Fruit fly (Drosophila melanogaster) whole organism, adult: Measurements from ENCODE around the gene CG31760.

ENCODE experiments used
- CG11617 ChIP-seq: fragments of 200-800 bp; sonication (Bioruptor generic); optimal IDR thresholded peaks from 2 replicates; lab custom pipeline; 2017; ENCODE audit warnings: mild to moderate bottlenecking, missing biosample characterization, missing genetic modification reagents, missing genetic modification characterization
- CG12768 ChIP-seq: fragments of 200-800 bp; sonication (Bioruptor generic); optimal IDR thresholded peaks from 2 replicates; lab custom pipeline; 2017; ENCODE audit warnings: missing biosample characterization, missing genetic modification characterization, mild to moderate bottlenecking, moderate library complexity, missing genetic modification reagents
- CG14711 ChIP-seq: fragments of 200-800 bp; sonication (Bioruptor generic); optimal IDR thresholded peaks from 2 replicates; lab custom pipeline; 2018; ENCODE audit warnings: missing biosample characterization, mild to moderate bottlenecking, missing genetic modification characterization, moderate library complexity
- CG1620 ChIP-seq: fragments of 200-800 bp; sonication (Bioruptor generic); optimal IDR thresholded peaks from 2 replicates; lab custom pipeline; 2016; ENCODE audit warnings: missing biosample characterization, missing genetic modification characterization
- CG33017 ChIP-seq: fragments of 200-800 bp; sonication (Bioruptor generic); optimal IDR thresholded peaks from 2 replicates; lab custom pipeline; 2018; ENCODE audit warnings: missing biosample characterization, mild to moderate bottlenecking, missing genetic modification characterization, moderate library complexity
- CG5204 ChIP-seq: fragments of 200-800 bp; sonication (Bioruptor generic); optimal IDR thresholded peaks from 2 replicates; lab custom pipeline; 2016; ENCODE audit warnings: missing biosample characterization, missing genetic modification characterization
- CG7045 ChIP-seq: fragments of 200-800 bp; sonication (Bioruptor generic); optimal IDR thresholded peaks from 2 replicates; lab custom pipeline; 2017; ENCODE audit warnings: missing biosample characterization, mild to moderate bottlenecking, missing genetic modification characterization
- CG7101 ChIP-seq: fragments of 200-800 bp; sonication (Bioruptor generic); optimal IDR thresholded peaks from 2 replicates; lab custom pipeline; 2018; ENCODE audit warnings: missing biosample characterization, mild to moderate bottlenecking, missing genetic modification characterization, moderate library complexity
- Clk ChIP-seq: fragments of 200-800 bp; sonication (Bioruptor generic); optimal IDR thresholded peaks from 2 replicates; lab custom pipeline; 2017; ENCODE audit warnings: missing biosample characterization, missing genetic modification characterization
- Crg-1 ChIP-seq: fragments of 200-800 bp; sonication (Bioruptor generic); optimal IDR thresholded peaks from 2 replicates; lab custom pipeline; 2016; ENCODE audit warnings: missing biosample characterization, missing genetic modification characterization
- Hr96 ChIP-seq: fragments of 200-800 bp; sonication (Bioruptor generic); optimal IDR thresholded peaks from 2 replicates; lab custom pipeline; 2016; ENCODE audit warnings: missing biosample characterization, missing genetic modification characterization
- Mnt ChIP-seq: fragments of 200-800 bp; sonication (Bioruptor generic); optimal IDR thresholded peaks from 2 replicates; lab custom pipeline; 2016; ENCODE audit warnings: missing biosample characterization, mild to moderate bottlenecking, missing genetic modification characterization
- bab1 ChIP-seq: fragments of 200-800 bp; sonication (Bioruptor generic); optimal IDR thresholded peaks from 3 replicates; lab custom pipeline; 2019; ENCODE audit warnings: missing biosample characterization, mild to moderate bottlenecking, missing genetic modification characterization, moderate library complexity
- cic ChIP-seq: fragments of 200-800 bp; sonication (Bioruptor generic); optimal IDR thresholded peaks from 2 replicates; lab custom pipeline; 2017; ENCODE audit warnings: missing biosample characterization, mild to moderate bottlenecking, missing genetic modification characterization, moderate library complexity
- cnc ChIP-seq, 2 experiments: fragments of >200 bp; optimal IDR thresholded peaks; 2 replicates each; lab custom pipeline; 2017
- kay ChIP-seq: fragments of 200-800 bp; sonication (Bioruptor generic); peaks from one replicate; lab custom pipeline; 2016; ENCODE audit warnings: missing biosample characterization, missing genetic modification characterization, borderline replicate concordance
- ovo ChIP-seq: fragments of 200-800 bp; sonication (Bioruptor generic); optimal IDR thresholded peaks from 2 replicates; lab custom pipeline; 2016; ENCODE audit warnings: missing biosample characterization, missing genetic modification characterization
- pad ChIP-seq: fragments of 200-800 bp; sonication (Bioruptor generic); optimal IDR thresholded peaks from 3 replicates; lab custom pipeline; 2017; ENCODE audit warnings: missing biosample characterization, missing genetic modification characterization, mild to moderate bottlenecking, moderate library complexity, missing genetic modification reagents
- tj ChIP-seq: fragments of 200-800 bp; sonication (Bioruptor generic); optimal IDR thresholded peaks from 3 replicates; lab custom pipeline; 2017; ENCODE audit warnings: missing biosample characterization, mild to moderate bottlenecking, missing genetic modification characterization, moderate library complexity
- toe ChIP-seq: fragments of 200-800 bp; sonication (Bioruptor generic); optimal IDR thresholded peaks from 2 replicates; lab custom pipeline; 2016; ENCODE audit warnings: missing biosample characterization, missing genetic modification characterization

CG31760 gene

dm6 chr2L:12172536-12173234 is 30.1 kb downstream of the CG31760 start, which contains the start of the genes CG6583 and crok:
Gene CG6583, minus strand, starts transcription at chr2L:12172586.
Gene crok, plus strand, starts transcription at chr2L:12172981.
- TF ChIP-seq cic (GFP tag; lab: Kevin White, UChicago) (no peak), CG1620 (no peak), CG5204 (GFP tag; lab: Kevin White, UChicago) (no peak), Crg-1 (no peak), Mnt (GFP tag; lab: Kevin White, UChicago) (no peak), CG14711 (no peak), CG11617 (no peak), toe (GFP tag; lab: Kevin White, UChicago) (no peak), ovo (no peak), CG7101 (tag; lab: Kevin White, UChicago) (no peak), pad (GFP tag; lab: Kevin White, UChicago) (no peak), CG33017 (tag; lab: Kevin White, UChicago) (no peak), cnc (optimal IDR thresholded peaks at IDR 0.05; lab: Kevin White, UChicago) (no peak), bab1 (GFP tag; lab: Kevin White, UChicago) (no peak), CG12768 (GFP tag; lab: Kevin White, UChicago) (no peak), Hr96 (no peak), tj (GFP tag; lab: Kevin White, UChicago) (no peak), kay (no peak)

dm6 chr2L:12174493-12175129 is 32.0 kb downstream of the CG31760 start, which contains the start of gene bru1:
Gene bru1, plus strand, starts transcription at chr2L:12175004.
- TF ChIP-seq ovo (no peak), CG5204 (GFP tag; lab: Kevin White, UChicago) (no peak), cnc (optimal IDR thresholded peaks at IDR 0.05; lab: Kevin White, UChicago) (no peak), tj (GFP tag; lab: Kevin White, UChicago) (no peak)

dm6 chr2L:12177621-12178020 is 35.0 kb downstream of the CG31760 start, which contains the start of gene atilla:
Gene atilla, minus strand, starts transcription at chr2L:12177886.
- TF ChIP-seq Mnt (GFP tag; lab: Kevin White, UChicago) (no peak), ovo (no peak), toe (GFP tag; lab: Kevin White, UChicago) (no peak), Hr96 (no peak), Crg-1 (no peak), tj (GFP tag; lab: Kevin White, UChicago) (no peak), cic (GFP tag; lab: Kevin White, UChicago) (no peak), Clk (GFP tag; lab: Kevin White, UChicago) (no peak), pad (GFP tag; lab: Kevin White, UChicago) (no peak), CG33017 (tag; lab: Kevin White, UChicago) (no peak), CG5204 (GFP tag; lab: Kevin White, UChicago) (no peak), cnc (optimal IDR thresholded peaks at IDR 0.05; lab: Kevin White, UChicago) (no peak), CG12768 (GFP tag; lab: Kevin White, UChicago) (no peak), kay (no peak)

dm6 chr2L:12192978-12193377 is 50.4 kb downstream of the CG31760 start:
- TF ChIP-seq ovo (no peak), CG33017 (tag; lab: Kevin White, UChicago) (no peak), CG7101 (tag; lab: Kevin White, UChicago) (no peak), toe (GFP tag; lab: Kevin White, UChicago) (no peak), CG11617 (no peak), Mnt (GFP tag; lab: Kevin White, UChicago) (no peak), CG1620 (no peak), CG12768 (GFP tag; lab: Kevin White, UChicago) (no peak), pad (GFP tag; lab: Kevin White, UChicago) (no peak), CG5204 (GFP tag; lab: Kevin White, UChicago) (no peak), Crg-1 (no peak), tj (GFP tag; lab: Kevin White, UChicago) (no peak), CG7045 (GFP tag; lab: Kevin White, UChicago) (no peak), CG14711 (no peak)

dm6 chr2L:12194858-12195257 is 52.3 kb downstream of the CG31760 start:
- TF ChIP-seq pad (GFP tag; lab: Kevin White, UChicago) (no peak), Clk (GFP tag; lab: Kevin White, UChicago) (no peak), Hr96 (no peak), Mnt (GFP tag; lab: Kevin White, UChicago) (no peak), cnc (optimal IDR thresholded peaks at IDR 0.05; lab: Kevin White, UChicago) (no peak), bab1 (GFP tag; lab: Kevin White, UChicago) (no peak), CG11617 (no peak), cic (GFP tag; lab: Kevin White, UChicago) (no peak), CG12768 (GFP tag; lab: Kevin White, UChicago) (no peak), ovo (no peak), toe (GFP tag; lab: Kevin White, UChicago) (no peak), Crg-1 (no peak), CG5204 (GFP tag; lab: Kevin White, UChicago) (no peak), CG7045 (GFP tag; lab: Kevin White, UChicago) (no peak), tj (GFP tag; lab: Kevin White, UChicago) (no peak), CG33017 (tag; lab: Kevin White, UChicago) (no peak), CG1620 (no peak), CG14711 (no peak), kay (no peak)

- TF ChIP-seq CG5204 (GFP tag; lab: Kevin White, UChicago) (no peak), kay (peak; percentile 83)
These were observed 58.4 kb downstream of the CG31760 start for dm6 chr2L:12200990-12201389.
